Worm (Caenorhabditis elegans) whole organism, late embryonic: ENCODE measurements around the gene srsx-31.

ENCODE experiments used
- C08G9.2 ChIP-seq: sonication (generic microtip); optimal IDR thresholded peaks from 2 replicates; lab custom pipeline; 2016; ENCODE audit warnings: mild to moderate bottlenecking, missing genetic modification characterization, moderate library complexity, missing compliant biosample characterization
- K09A11.1 ChIP-seq: sonication (generic microtip); optimal IDR thresholded peaks from 2 replicates; lab custom pipeline; 2017; ENCODE audit warnings: antibody characterized with exemption, mild to moderate bottlenecking, missing genetic modification characterization, missing compliant biosample characterization; ENCODE audit not compliant: insufficient read depth
- Y22D7AL.16 ChIP-seq: sonication (generic microtip); optimal IDR thresholded peaks from 2 replicates; lab custom pipeline; 2016; ENCODE audit warnings: missing genetic modification characterization, missing compliant biosample characterization
- ceh-14 ChIP-seq: sonication (generic microtip); optimal IDR thresholded peaks from 2 replicates; lab custom pipeline; 2016; ENCODE audit warnings: missing genotype, missing genetic modification characterization, missing compliant biosample characterization
- ceh-18 ChIP-seq: sonication (generic microtip); optimal IDR thresholded peaks from 2 replicates; lab custom pipeline; 2016; ENCODE audit warnings: missing genetic modification characterization, missing compliant biosample characterization
- ceh-19 ChIP-seq: fragments of 200-800 bp; sonication (Bioruptor generic); optimal IDR thresholded peaks from 2 replicates; lab custom pipeline; 2018; ENCODE audit warnings: mild to moderate bottlenecking, missing genetic modification characterization, missing compliant biosample characterization
- ceh-24 ChIP-seq: sonication (generic microtip); optimal IDR thresholded peaks from 2 replicates; lab custom pipeline; 2016; ENCODE audit warnings: mild to moderate bottlenecking, missing genetic modification characterization, missing compliant biosample characterization
- ceh-31 ChIP-seq: sonication (generic microtip); optimal IDR thresholded peaks from 2 replicates; lab custom pipeline; 2016; ENCODE audit warnings: missing genetic modification characterization, missing compliant biosample characterization
- ceh-45 ChIP-seq: fragments of 200-800 bp; sonication (Bioruptor generic); IDR thresholded peaks from 2 replicates; pipeline ENCODE4 v1.3.6; 2022; ENCODE audit warnings: missing genetic modification reagents, missing genetic modification characterization, missing compliant biosample characterization
- ceh-9 ChIP-seq: sonication (generic microtip); optimal IDR thresholded peaks from 2 replicates; lab custom pipeline; 2016; ENCODE audit warnings: mild to moderate bottlenecking, missing genetic modification characterization, inconsistent platforms, missing compliant biosample characterization
- che-1 ChIP-seq: sonication (generic microtip); optimal IDR thresholded peaks from 2 replicates; lab custom pipeline; 2016; ENCODE audit warnings: mild to moderate bottlenecking, missing genetic modification characterization, missing compliant biosample characterization
- elt-4 ChIP-seq: sonication (generic microtip); optimal IDR thresholded peaks from 2 replicates; lab custom pipeline; 2016; ENCODE audit warnings: missing genetic modification characterization, missing compliant biosample characterization
- fkh-10 ChIP-seq: fragments of 150-350 bp; optimal IDR thresholded peaks from 2 replicates; lab custom pipeline; 2014; ENCODE audit warnings: missing biosample characterization, missing genetic modification reagents, missing genetic modification characterization
- fkh-6 ChIP-seq: sonication (generic microtip); optimal IDR thresholded peaks from 2 replicates; lab custom pipeline; 2016; ENCODE audit warnings: missing genetic modification characterization, missing compliant biosample characterization
- hlh-8 ChIP-seq: sonication (generic microtip); optimal IDR thresholded peaks from 2 replicates; lab custom pipeline; 2016; ENCODE audit warnings: missing genotype, missing genetic modification characterization, missing compliant biosample characterization
- lim-6 ChIP-seq: sonication (generic microtip); optimal IDR thresholded peaks from 2 replicates; lab custom pipeline; 2016; ENCODE audit warnings: missing genetic modification characterization, missing compliant biosample characterization
- lin-11 ChIP-seq: fragments of 200-800 bp; sonication (Bioruptor generic); optimal IDR thresholded peaks from 2 replicates; lab custom pipeline; 2018; ENCODE audit warnings: mild to moderate bottlenecking, missing genetic modification characterization, missing compliant biosample characterization
- npax-4 ChIP-seq: sonication (generic microtip); optimal IDR thresholded peaks from 2 replicates; lab custom pipeline; 2016; ENCODE audit warnings: missing genetic modification characterization, missing compliant biosample characterization
- pha-2 ChIP-seq: sonication (generic microtip); optimal IDR thresholded peaks from 2 replicates; lab custom pipeline; 2017; ENCODE audit warnings: mild to moderate bottlenecking, missing genetic modification characterization, missing compliant biosample characterization
- pha-4 ChIP-seq: fragments of 150-350 bp; optimal IDR thresholded peaks from 2 replicates; lab custom pipeline; 2018; ENCODE audit warnings: missing biosample characterization, missing genetic modification reagents, missing genetic modification characterization
- pqm-1 ChIP-seq: sonication (generic microtip); optimal IDR thresholded peaks from 2 replicates; lab custom pipeline; 2016; ENCODE audit warnings: missing genetic modification characterization, missing compliant biosample characterization
- pros-1 ChIP-seq: fragments of 150-350 bp; optimal IDR thresholded peaks from 2 replicates; lab custom pipeline; 2014; ENCODE audit warnings: missing biosample characterization, missing genetic modification reagents, missing genetic modification characterization
- ref-2 ChIP-seq: sonication (generic microtip); optimal IDR thresholded peaks from 2 replicates; lab custom pipeline; 2016; ENCODE audit warnings: missing genetic modification characterization, missing compliant biosample characterization
- sox-2 ChIP-seq: fragments of 200-800 bp; sonication (Bioruptor generic); IDR thresholded peaks from 2 replicates; pipeline ENCODE4 v1.3.6; 2022; ENCODE audit warnings: missing genetic modification reagents, missing genetic modification characterization, missing compliant biosample characterization
- sox-4 ChIP-seq: sonication (generic microtip); optimal IDR thresholded peaks from 2 replicates; lab custom pipeline; 2017; ENCODE audit warnings: mild to moderate bottlenecking, missing genetic modification characterization, inconsistent platforms, missing compliant biosample characterization
- unc-3 ChIP-seq, 2 experiments: fragments of 200-800 bp in 1 of 2; sonication (Bioruptor generic) in 1 of 2; sonication (generic microtip) in 1 of 2; conservative IDR thresholded peaks in 1 of 2; optimal IDR thresholded peaks in 1 of 2; 2 replicates each; pipeline versions ENCODE4 v1.3.6 to Lab custom; 2016 to 2022; ENCODE audit warnings: missing compliant biosample characterization in 2 of 2, missing genetic modification characterization in 2 of 2, missing genetic modification reagents in 1 of 2
- unc-42 ChIP-seq: sonication (generic microtip); optimal IDR thresholded peaks from 2 replicates; lab custom pipeline; 2016; ENCODE audit warnings: missing genotype, missing genetic modification characterization, missing compliant biosample characterization

Gene srsx-31

ce11 chrV:11209452-11210188, 45.3 kb downstream of the srsx-31 start:
- TF ChIP-seq lim-6 (tag; lab: Kevin White, UChicago) (no peak), sox-2 (GFP tag; lab: Robert Waterston, UW) (no peak), che-1 (tag; lab: Kevin White, UChicago) (no peak), sox-4 (no peak), C08G9.2 (no peak), ceh-24 (tag; lab: Kevin White, UChicago) (no peak), pha-4 (no peak), fkh-6 (tag; lab: Kevin White, UChicago) (no peak), lin-11 (tag; lab: Kevin White, UChicago) (no peak), ceh-45 (GFP tag; lab: Robert Waterston, UW) (no peak)
- TF ChIP-seq, all 69 proteins: peak for 0

ce11 chrV:11206467-11206866, 48.4 kb downstream of the srsx-31 start:
- TF ChIP-seq unc-42 (no peak), elt-4 (tag; lab: Kevin White, UChicago) (no peak), pros-1 (no peak), sox-2 (GFP tag; lab: Robert Waterston, UW) (no peak), K09A11.1 (tag; lab: Kevin White, UChicago) (no peak), fkh-10 (GFP tag; lab: Kevin White, UChicago) (no peak), ceh-18 (tag; lab: Kevin White, UChicago) (no peak), unc-3 (GFP tag; conservative IDR thresholded peaks at IDR 0.05; lab: Robert Waterston, UW) (no peak), unc-3 (tag; optimal IDR thresholded peaks at IDR 0.05; lab: Kevin White, UChicago) (no peak), pha-2 (no peak), npax-4 (tag; lab: Kevin White, UChicago) (no peak), ceh-14 (tag; lab: Kevin White, UChicago) (no peak), ceh-9 (tag; lab: Kevin White, UChicago) (no peak), hlh-8 (tag; lab: Kevin White, UChicago) (no peak), pha-4 (no peak), ceh-19 (GFP tag; lab: Kevin White, UChicago) (no peak)

- TF ChIP-seq Y22D7AL.16 (no peak), ceh-31 (no peak), pros-1 (no peak), ref-2 (tag; lab: Kevin White, UChicago) (no peak), pqm-1 (tag; lab: Kevin White, UChicago) (no peak)
These were observed 50.4 kb downstream of the srsx-31 start for ce11 chrV:11204452-11204851.
